Fruit fly (Drosophila melanogaster) whole organism, embryonic: ENCODE measurements around the gene Glut1.

Source experiments
- Asciz ChIP-seq: fragments of 200-800 bp; sonication (Bioruptor generic); optimal IDR thresholded peaks from 2 replicates; lab custom pipeline; 2017; ENCODE audit warnings: missing biosample characterization, mild to moderate bottlenecking, missing genetic modification characterization, missing genetic modification reagents
- CG10274 ChIP-seq: fragments of 200-800 bp; sonication (Bioruptor generic); optimal IDR thresholded peaks from 3 replicates; lab custom pipeline; 2017; ENCODE audit warnings: missing biosample characterization, mild to moderate bottlenecking, missing genetic modification characterization
- CG13287 ChIP-seq: fragments of 200-800 bp; sonication (Bioruptor generic); IDR thresholded peaks from 2 replicates; pipeline ENCODE4 v1.3.6; 2022; ENCODE audit warnings: missing biosample characterization, missing genetic modification characterization; ENCODE audit not compliant: partially characterized antibody
- CG14014 ChIP-seq: fragments of 200-800 bp; sonication (Bioruptor generic); IDR thresholded peaks from 2 replicates; pipeline ENCODE4 v1.3.6; 2022; ENCODE audit warnings: missing biosample characterization, missing genetic modification characterization
- CG14965 ChIP-seq: fragments of 200-800 bp; sonication (Bioruptor generic); optimal IDR thresholded peaks from 2 replicates; lab custom pipeline; 2016; ENCODE audit warnings: missing biosample characterization, missing genetic modification characterization, borderline replicate concordance
- CG15514 ChIP-seq: fragments of 200-800 bp; sonication (Bioruptor generic); optimal IDR thresholded peaks from 3 replicates; lab custom pipeline; 2017; ENCODE audit warnings: missing biosample characterization, missing genetic modification characterization, mild to moderate bottlenecking, moderate library complexity, missing genetic modification reagents
- CG2678 ChIP-seq: fragments of 200-800 bp; sonication (Bioruptor generic); optimal IDR thresholded peaks from 3 replicates; lab custom pipeline; 2019; ENCODE audit warnings: missing biosample characterization, mild to moderate bottlenecking, missing genetic modification characterization, moderate library complexity
- CG30403 ChIP-seq: fragments of 200-800 bp; sonication (Bioruptor generic); optimal IDR thresholded peaks from 3 replicates; lab custom pipeline; 2016; ENCODE audit warnings: missing biosample characterization, missing genetic modification characterization
- CG30431 ChIP-seq: fragments of 200-800 bp; sonication (Bioruptor generic); optimal IDR thresholded peaks from 2 replicates; lab custom pipeline; 2017; ENCODE audit warnings: missing biosample characterization, missing genetic modification characterization
- CG3163 ChIP-seq: fragments of 200-800 bp; sonication (Bioruptor generic); optimal IDR thresholded peaks from 3 replicates; lab custom pipeline; 2016; ENCODE audit warnings: missing biosample characterization, missing genetic modification characterization
- CG6175 ChIP-seq: fragments of 200-800 bp; sonication (Bioruptor generic); IDR thresholded peaks from 3 replicates; pipeline ENCODE4 v1.3.6; 2022; ENCODE audit warnings: missing biosample characterization, missing genetic modification characterization
- CG6854 ChIP-seq: fragments of 200-800 bp; sonication (Bioruptor generic); optimal IDR thresholded peaks from 3 replicates; lab custom pipeline; 2017; ENCODE audit warnings: missing biosample characterization, mild to moderate bottlenecking, missing genetic modification characterization
- CG7839 ChIP-seq: fragments of 200-800 bp; sonication (Bioruptor generic); optimal IDR thresholded peaks from 3 replicates; lab custom pipeline; 2018; ENCODE audit warnings: missing biosample characterization, mild to moderate bottlenecking, missing genetic modification characterization, moderate library complexity
- CG8281 ChIP-seq: fragments of 200-800 bp; sonication (Bioruptor generic); optimal IDR thresholded peaks from 2 replicates; lab custom pipeline; 2018; ENCODE audit warnings: missing biosample characterization, mild to moderate bottlenecking, missing genetic modification characterization, moderate library complexity
- CG8478 ChIP-seq: fragments of >200 bp; optimal IDR thresholded peaks from 2 replicates; lab custom pipeline; 2018
- CG8765 ChIP-seq: fragments of 200-800 bp; sonication (Bioruptor generic); IDR thresholded peaks from 2 replicates; pipeline ENCODE4 v1.3.6; 2022; ENCODE audit warnings: missing biosample characterization, missing genetic modification characterization
- CG8944 ChIP-seq: fragments of 200-800 bp; sonication (Bioruptor generic); optimal IDR thresholded peaks from 3 replicates; lab custom pipeline; 2016; ENCODE audit warnings: missing biosample characterization, missing genetic modification characterization
- CG9215 ChIP-seq: fragments of 200-800 bp; sonication (Bioruptor generic); IDR thresholded peaks from 2 replicates; pipeline ENCODE4 v1.3.6; 2022; ENCODE audit warnings: missing biosample characterization, missing genetic modification characterization
- D19A ChIP-seq: fragments of 200-800 bp; optimal IDR thresholded peaks from 3 replicates; lab custom pipeline; 2019; ENCODE audit warnings: missing biosample characterization, mild to moderate bottlenecking, missing genetic modification characterization, moderate library complexity
- Dfd ChIP-seq, 2 experiments: fragments of >200 bp; optimal IDR thresholded peaks; 2 replicates each; lab custom pipeline; 2017; ENCODE audit warnings: missing biosample characterization in 2 of 2, missing genetic modification characterization in 2 of 2
- Drgx ChIP-seq: fragments of 200-800 bp; sonication (Bioruptor generic); IDR thresholded peaks from 2 replicates; pipeline ENCODE4 v1.3.6; 2022; ENCODE audit warnings: missing biosample characterization, missing genetic modification characterization
- Fer1 ChIP-seq: fragments of 200-800 bp; sonication (Bioruptor generic); optimal IDR thresholded peaks from 2 replicates; lab custom pipeline; 2017; ENCODE audit warnings: missing biosample characterization, mild to moderate bottlenecking, missing genetic modification characterization
- Hand ChIP-seq: fragments of 200-800 bp; sonication (Bioruptor generic); optimal IDR thresholded peaks from 2 replicates; lab custom pipeline; 2017; ENCODE audit warnings: mild to moderate bottlenecking, missing biosample characterization, missing genetic modification reagents, missing genetic modification characterization
- HmgD ChIP-seq: fragments of 200-800 bp; sonication (Bioruptor generic); optimal IDR thresholded peaks from 3 replicates; lab custom pipeline; 2016; ENCODE audit warnings: missing biosample characterization, missing genetic modification characterization
- Jarid2 ChIP-seq: fragments of 200-800 bp; sonication (Bioruptor generic); optimal IDR thresholded peaks from 3 replicates; lab custom pipeline; 2017; ENCODE audit warnings: mild to moderate bottlenecking, missing biosample characterization, missing genetic modification reagents, missing genetic modification characterization
- MBD-R2 ChIP-seq: fragments of 200-800 bp; sonication (Bioruptor generic); IDR thresholded peaks from 2 replicates; pipeline ENCODE4 v1.3.6; 2022; ENCODE audit warnings: missing biosample characterization, missing genetic modification characterization
- Max ChIP-seq: fragments of 200-800 bp; sonication (Bioruptor generic); optimal IDR thresholded peaks from 2 replicates; lab custom pipeline; 2016; ENCODE audit warnings: missing biosample characterization, mild to moderate bottlenecking, missing genetic modification characterization
- Sox102F ChIP-seq: fragments of 200-800 bp; sonication (Bioruptor generic); optimal IDR thresholded peaks from 2 replicates; lab custom pipeline; 2018; ENCODE audit warnings: missing biosample characterization, mild to moderate bottlenecking, missing genetic modification characterization, moderate library complexity
- Vsx1 ChIP-seq: fragments of 200-800 bp; sonication (Bioruptor generic); optimal IDR thresholded peaks from 2 replicates; lab custom pipeline; 2017; ENCODE audit warnings: missing biosample characterization, mild to moderate bottlenecking, missing genetic modification characterization, missing genetic modification reagents
- amos ChIP-seq: fragments of 200-800 bp; sonication (Bioruptor generic); IDR thresholded peaks from 2 replicates; pipeline ENCODE4 v1.3.6; 2022; ENCODE audit warnings: missing biosample characterization, missing genetic modification characterization; ENCODE audit not compliant: partially characterized antibody
- bsh ChIP-seq, 2 experiments: fragments of 200-800 bp; sonication (Bioruptor generic); optimal IDR thresholded peaks; 2 replicates each; lab custom pipeline; 2017 to 2018; ENCODE audit warnings: mild to moderate bottlenecking in 2 of 2, missing biosample characterization in 2 of 2, missing genetic modification characterization in 2 of 2, moderate library complexity in 1 of 2
- chinmo ChIP-seq: fragments of 200-800 bp; sonication (Bioruptor generic); IDR thresholded peaks from 4 replicates; pipeline ENCODE4 v1.3.6; 2022; ENCODE audit warnings: missing biosample characterization, missing genetic modification characterization; ENCODE audit not compliant: partially characterized antibody
- corto ChIP-seq: fragments of 200-800 bp; sonication (Bioruptor generic); optimal IDR thresholded peaks from 2 replicates; lab custom pipeline; 2016; ENCODE audit warnings: missing biosample characterization, mild to moderate bottlenecking, missing genetic modification characterization, moderate library complexity
- da ChIP-seq: fragments of 200-800 bp; sonication (Bioruptor generic); optimal IDR thresholded peaks from 2 replicates; lab custom pipeline; 2016; ENCODE audit warnings: missing biosample characterization, missing genetic modification characterization
- exex ChIP-seq: fragments of 200-800 bp; sonication (Bioruptor generic); optimal IDR thresholded peaks from 4 replicates; lab custom pipeline; 2018; ENCODE audit warnings: missing biosample characterization, mild to moderate bottlenecking, missing genetic modification characterization, moderate library complexity
- grn ChIP-seq: fragments of 200-800 bp; sonication (Bioruptor generic); optimal IDR thresholded peaks from 3 replicates; lab custom pipeline; 2017; ENCODE audit warnings: missing biosample characterization, missing genetic modification characterization
- hbn ChIP-seq: fragments of 200-800 bp; sonication (Bioruptor generic); IDR thresholded peaks from 2 replicates; pipeline ENCODE4 v1.3.6; 2022; ENCODE audit warnings: missing biosample characterization, missing genetic modification characterization; ENCODE audit not compliant: partially characterized antibody
- jing ChIP-seq: fragments of 200-800 bp; sonication (Bioruptor generic); optimal IDR thresholded peaks from 2 replicates; lab custom pipeline; 2018; ENCODE audit warnings: missing biosample characterization, mild to moderate bottlenecking, missing genetic modification characterization
- jumu ChIP-seq: fragments of 200-800 bp; sonication (Bioruptor generic); optimal IDR thresholded peaks from 3 replicates; lab custom pipeline; 2016; ENCODE audit warnings: missing biosample characterization, missing genetic modification characterization
- p53 ChIP-seq: fragments of 200-800 bp; sonication (Bioruptor generic); optimal IDR thresholded peaks from 2 replicates; lab custom pipeline; 2016; ENCODE audit warnings: missing biosample characterization, missing genetic modification characterization
- pfk ChIP-seq: fragments of 200-800 bp; sonication (Bioruptor generic); optimal IDR thresholded peaks from 2 replicates; lab custom pipeline; 2018; ENCODE audit warnings: missing biosample characterization, mild to moderate bottlenecking, missing genetic modification characterization, moderate library complexity
- pros ChIP-seq: fragments of 200-800 bp; sonication (Bioruptor generic); optimal IDR thresholded peaks from 3 replicates; lab custom pipeline; 2019; ENCODE audit warnings: missing biosample characterization, mild to moderate bottlenecking, missing genetic modification characterization, moderate library complexity
- repo ChIP-seq: fragments of 200-800 bp; sonication (Bioruptor generic); optimal IDR thresholded peaks from 2 replicates; lab custom pipeline; 2016; ENCODE audit warnings: missing biosample characterization, missing genetic modification characterization
- sens-2 ChIP-seq: fragments of 200-800 bp; sonication (Bioruptor generic); IDR thresholded peaks from 2 replicates; pipeline ENCODE4 v1.3.6; 2022; ENCODE audit warnings: missing biosample characterization, missing genetic modification characterization
- toy ChIP-seq: fragments of 200-800 bp; sonication (Bioruptor generic); IDR thresholded peaks from 2 replicates; pipeline ENCODE4 v1.3.6; 2022; ENCODE audit warnings: missing biosample characterization, missing genetic modification characterization
- twi ChIP-seq: fragments of 200-800 bp; optimal IDR thresholded peaks from 2 replicates; lab custom pipeline; 2019; ENCODE audit warnings: missing biosample characterization, mild to moderate bottlenecking, missing genetic modification characterization, moderate library complexity
- vvl ChIP-seq: fragments of 200-800 bp; sonication (Bioruptor generic); IDR thresholded peaks from 2 replicates; pipeline ENCODE4 v1.3.6; 2022; ENCODE audit warnings: missing biosample characterization, missing genetic modification characterization
- zf30C ChIP-seq: fragments of 200-800 bp; sonication (Bioruptor generic); optimal IDR thresholded peaks from 3 replicates; lab custom pipeline; 2018; ENCODE audit warnings: missing biosample characterization, mild to moderate bottlenecking, missing genetic modification characterization

The Glut1 gene

DNA sequence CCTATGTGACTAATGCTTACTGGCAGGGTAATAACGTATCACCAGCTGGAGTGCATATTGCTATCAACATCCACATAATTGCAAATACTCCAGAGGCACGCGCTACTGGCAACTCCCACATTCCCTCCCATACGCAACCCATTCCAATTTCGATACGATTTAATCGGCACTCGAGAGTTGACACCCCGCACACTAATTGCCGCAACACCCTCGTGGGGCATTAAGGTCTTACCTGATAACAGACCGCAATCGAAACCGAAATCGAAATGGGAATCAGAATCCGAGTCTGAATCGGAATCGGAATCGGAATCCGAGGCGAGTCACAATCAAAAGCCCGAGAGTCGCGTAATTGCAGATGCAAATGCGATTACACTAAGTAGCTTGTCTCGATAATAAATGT lies 44.7 kb downstream of the Glut1 start (continued):
- TF ChIP-seq CG8478 (lab: Kevin White, UChicago) = no peak
- TF ChIP-seq sens-2 (GFP tag; lab: Robert Waterston, UW) = peak; percentile 62
- TF ChIP-seq CG6175 (GFP tag; lab: Robert Waterston, UW) = peak; percentile 28; the same call in 1 of the 3 replicates
- no peak for TF ChIP-seq CG14014 (GFP tag; lab: Robert Waterston, UW)
- no peak for TF ChIP-seq HmgD
- no peak for TF ChIP-seq jing
- TF ChIP-seq da (GFP tag; lab: Kevin White, UChicago) = no peak
- no peak for TF ChIP-seq CG8281 (tag; lab: Kevin White, UChicago)
- TF ChIP-seq grn (GFP tag; lab: Kevin White, UChicago) = peak; percentile 96
- peak; percentile 65 for TF ChIP-seq Vsx1

DNA sequence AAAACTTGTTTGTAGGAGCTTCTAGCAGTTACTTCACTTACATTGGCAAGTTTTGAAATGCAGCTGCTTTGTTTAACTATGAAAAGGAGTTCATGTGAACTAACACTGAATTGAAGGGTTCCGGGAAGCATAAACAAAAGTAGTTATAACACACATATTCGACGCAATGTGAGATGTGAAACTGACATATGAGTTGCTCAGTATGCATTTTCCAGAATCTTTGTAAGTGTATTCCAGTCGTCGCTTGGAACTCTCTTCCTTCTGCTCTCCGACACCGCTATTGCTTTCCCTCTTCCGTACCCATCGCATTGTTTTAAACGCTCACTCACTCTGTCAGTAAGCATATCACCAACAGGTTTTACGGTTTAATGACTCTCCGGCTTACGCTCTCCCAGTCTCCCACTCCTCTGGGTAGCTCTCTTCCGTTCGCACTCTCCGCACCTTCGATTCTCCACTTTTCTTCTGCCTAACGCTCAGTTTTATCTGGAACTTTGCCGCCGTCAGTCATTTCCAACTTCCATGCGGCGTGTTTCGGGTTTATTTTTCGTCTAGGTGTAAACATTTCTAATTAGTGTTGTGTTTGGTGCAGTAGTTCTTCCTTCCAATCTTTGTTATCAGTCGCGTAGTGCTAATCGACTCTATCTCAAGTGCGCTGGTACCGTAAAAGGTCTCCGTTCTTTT lies 45.5 kb downstream of the Glut1 start:
- TF ChIP-seq CG8765 (GFP tag; lab: Robert Waterston, UW) = no peak
- TF ChIP-seq pros (GFP tag; lab: Kevin White, UChicago) = no peak
- no peak for TF ChIP-seq Fer1 (GFP tag; lab: Kevin White, UChicago)
- TF ChIP-seq CG10274 (GFP tag; lab: Kevin White, UChicago) = no peak
- TF ChIP-seq Drgx (GFP tag; lab: Robert Waterston, UW) = peak; percentile 41
- TF ChIP-seq bsh (GFP tag; optimal IDR thresholded peaks at IDR 0.05; lab: Kevin White, UChicago) = peak; percentile 5 to 24
- no peak for TF ChIP-seq pfk (GFP tag; lab: Kevin White, UChicago)
- no peak for TF ChIP-seq toy
- peak; percentile 11 for TF ChIP-seq CG2678
- no peak for TF ChIP-seq MBD-R2
- TF ChIP-seq CG9215 (GFP tag; lab: Robert Waterston, UW) = no peak
- TF ChIP-seq CG15514 (GFP tag; lab: Kevin White, UChicago) = peak; percentile 1
- TF ChIP-seq CG13287 (GFP tag; lab: Robert Waterston, UW) = peak; percentile 8; the same call in 1 of the 2 replicates
- TF ChIP-seq jumu (GFP tag; lab: Kevin White, UChicago) = no peak
- TF ChIP-seq p53 (GFP tag; lab: Kevin White, UChicago) = no peak
- TF ChIP-seq Asciz = peak; percentile 7
- TF ChIP-seq chinmo (GFP tag; lab: Robert Waterston, UW) = peak; percentile 76; the same call in 1 of the 4 replicates
- TF ChIP-seq D19A (tag; lab: Kevin White, UChicago) = peak; percentile 81
- TF ChIP-seq Dfd (GFP tag; optimal IDR thresholded peaks at IDR 0.05; lab: Kevin White, UChicago) = no peak
- no peak for TF ChIP-seq repo
- TF ChIP-seq Jarid2 = peak; percentile 71
- TF ChIP-seq corto = no peak
- TF ChIP-seq hbn = no peak
- peak; percentile 95 for TF ChIP-seq exex (tag; lab: Kevin White, UChicago)
- TF ChIP-seq amos (GFP tag; lab: Robert Waterston, UW) = no peak; the same call in 1 of the 2 replicates
- no peak for TF ChIP-seq CG30403
- no peak for TF ChIP-seq CG8944 (GFP tag; lab: Kevin White, UChicago)
- TF ChIP-seq zf30C (GFP tag; lab: Kevin White, UChicago) = no peak
- no peak for TF ChIP-seq CG7839 (tag; lab: Kevin White, UChicago)
- no peak for TF ChIP-seq CG6854 (GFP tag; lab: Kevin White, UChicago)
- TF ChIP-seq CG30431 (GFP tag; lab: Kevin White, UChicago) = no peak
- TF ChIP-seq Hand (GFP tag; lab: Kevin White, UChicago) = no peak
- no peak for TF ChIP-seq twi (tag; lab: Kevin White, UChicago)
- TF ChIP-seq Max = no peak
- peak; percentile 31 for TF ChIP-seq CG14965
- peak; percentile 40; the same call in 1 of the 2 replicates for TF ChIP-seq vvl (GFP tag; lab: Robert Waterston, UW)
- no peak for TF ChIP-seq Sox102F (GFP tag; lab: Kevin White, UChicago)
- peak; percentile 12 for TF ChIP-seq CG3163
